Fruit fly (Drosophila melanogaster) whole organism, embryonic: ENCODE data around the gene CG3448.

Experiments used
- Atf-2 ChIP-seq: fragments of 200-800 bp; sonication (Bioruptor generic); optimal IDR thresholded peaks from 2 replicates; lab custom pipeline; 2016; ENCODE audit warnings: missing biosample characterization, missing genetic modification characterization
- B-H1 ChIP-seq: fragments of 200-800 bp; sonication (Bioruptor generic); IDR thresholded peaks from 3 replicates; pipeline ENCODE4 v1.3.6; 2022; ENCODE audit warnings: missing biosample characterization, missing genetic modification characterization
- B-H2 ChIP-seq: fragments of 200-800 bp; sonication (Bioruptor generic); optimal IDR thresholded peaks from 2 replicates; lab custom pipeline; 2018; ENCODE audit warnings: missing biosample characterization, mild to moderate bottlenecking, missing genetic modification characterization
- BtbVII ChIP-seq: fragments of 200-800 bp; sonication (Bioruptor generic); optimal IDR thresholded peaks from 3 replicates; lab custom pipeline; 2017; ENCODE audit warnings: missing biosample characterization, mild to moderate bottlenecking, missing genetic modification characterization
- CG10267 ChIP-seq: fragments of 200-800 bp; sonication (Bioruptor generic); optimal IDR thresholded peaks from 2 replicates; lab custom pipeline; 2018; ENCODE audit warnings: missing biosample characterization, mild to moderate bottlenecking, missing genetic modification characterization, moderate library complexity
- CG10462 ChIP-seq: fragments of 200-800 bp; sonication (Bioruptor generic); optimal IDR thresholded peaks from 2 replicates; lab custom pipeline; 2016; ENCODE audit warnings: missing biosample characterization, missing genetic modification characterization
- CG11696 ChIP-seq: fragments of 200-800 bp; sonication (Bioruptor generic); IDR thresholded peaks from 2 replicates; pipeline ENCODE4 v1.3.6; 2022; ENCODE audit warnings: missing biosample characterization, missing genetic modification characterization
- CG12659 ChIP-seq: fragments of 200-800 bp; sonication (Bioruptor generic); optimal IDR thresholded peaks from 3 replicates; lab custom pipeline; 2017; ENCODE audit warnings: mild to moderate bottlenecking, missing biosample characterization, missing genetic modification reagents, missing genetic modification characterization
- CG13775 ChIP-seq: fragments of 200-800 bp; sonication (Bioruptor generic); optimal IDR thresholded peaks from 3 replicates; lab custom pipeline; 2017; ENCODE audit warnings: missing biosample characterization, mild to moderate bottlenecking, missing genetic modification characterization
- CG15011 ChIP-seq: fragments of 200-800 bp; sonication (Bioruptor generic); optimal IDR thresholded peaks from 3 replicates; lab custom pipeline; 2018; ENCODE audit warnings: missing biosample characterization, mild to moderate bottlenecking, missing genetic modification characterization
- CG15479 ChIP-seq: fragments of 200-800 bp; sonication (Bioruptor generic); optimal IDR thresholded peaks from 3 replicates; lab custom pipeline; 2019; ENCODE audit warnings: missing biosample characterization, mild to moderate bottlenecking, missing genetic modification characterization, moderate library complexity
- CG15601 ChIP-seq: fragments of 200-800 bp; sonication (Bioruptor generic); optimal IDR thresholded peaks from 3 replicates; lab custom pipeline; 2019; ENCODE audit warnings: missing biosample characterization, mild to moderate bottlenecking, missing genetic modification characterization, moderate library complexity
- CG17361 ChIP-seq: fragments of 200-800 bp; sonication (Bioruptor generic); IDR thresholded peaks from 3 replicates; pipeline ENCODE4 v1.3.6; 2022; ENCODE audit warnings: missing biosample characterization, missing genetic modification characterization
- CG17829 ChIP-seq: fragments of 200-800 bp; optimal IDR thresholded peaks from 2 replicates; lab custom pipeline; 2019; ENCODE audit warnings: missing biosample characterization, mild to moderate bottlenecking, missing genetic modification characterization, moderate library complexity
- CG2199 ChIP-seq: fragments of 200-800 bp; sonication (Bioruptor generic); IDR thresholded peaks from 3 replicates; pipeline ENCODE4 v1.3.6; 2022; ENCODE audit warnings: missing biosample characterization, missing genetic modification characterization
- CG42726 ChIP-seq: fragments of 200-800 bp; sonication (Bioruptor generic); IDR thresholded peaks from 2 replicates; pipeline ENCODE4 v1.3.6; 2022; ENCODE audit warnings: missing biosample characterization, missing genetic modification characterization; ENCODE audit not compliant: partially characterized antibody
- CG4404 ChIP-seq: fragments of 200-800 bp; sonication (Bioruptor generic); IDR thresholded peaks from 2 replicates; pipeline ENCODE4 v1.3.6; 2022; ENCODE audit warnings: missing biosample characterization, missing genetic modification characterization
- CG6254 ChIP-seq: fragments of 200-800 bp; sonication (Bioruptor generic); optimal IDR thresholded peaks from 3 replicates; lab custom pipeline; 2017; ENCODE audit warnings: mild to moderate bottlenecking, missing biosample characterization, missing genetic modification reagents, missing genetic modification characterization
- CG7271 ChIP-seq: fragments of 200-800 bp; sonication (Bioruptor generic); optimal IDR thresholded peaks from 2 replicates; lab custom pipeline; 2018; ENCODE audit warnings: missing biosample characterization, mild to moderate bottlenecking, missing genetic modification characterization, moderate library complexity
- CG9609 ChIP-seq: fragments of 200-800 bp; sonication (Bioruptor generic); optimal IDR thresholded peaks from 3 replicates; lab custom pipeline; 2016; ENCODE audit warnings: missing biosample characterization, missing genetic modification characterization
- Doc2 ChIP-seq: fragments of 200-800 bp; sonication (Bioruptor generic); IDR thresholded peaks from 2 replicates; pipeline ENCODE4 v1.3.6; 2022; ENCODE audit warnings: missing biosample characterization, missing genetic modification characterization
- Doc3 ChIP-seq: fragments of 200-800 bp; sonication (Bioruptor generic); IDR thresholded peaks from 3 replicates; pipeline ENCODE4 v1.3.6; 2022; ENCODE audit warnings: missing biosample characterization, missing genetic modification characterization; ENCODE audit not compliant: partially characterized antibody
- H15 ChIP-seq: fragments of 200-800 bp; sonication (Bioruptor generic); IDR thresholded peaks from 3 replicates; pipeline ENCODE4 v1.3.6; 2022; ENCODE audit warnings: missing biosample characterization, missing genetic modification characterization
- Kr ChIP-seq: fragments of 200-800 bp; sonication (Bioruptor generic); optimal IDR thresholded peaks from 2 replicates; lab custom pipeline; 2017; ENCODE audit warnings: missing biosample characterization, mild to moderate bottlenecking, missing genetic modification characterization
- Lim3 ChIP-seq: fragments of 200-800 bp; sonication (Bioruptor generic); IDR thresholded peaks from 2 replicates; pipeline ENCODE4 v1.3.6; 2022; ENCODE audit warnings: missing biosample characterization, missing genetic modification characterization
- Mad ChIP-seq: fragments of 200-800 bp; sonication (Bioruptor generic); optimal IDR thresholded peaks from 2 replicates; lab custom pipeline; 2016; ENCODE audit warnings: missing biosample characterization, missing genetic modification characterization
- Opbp ChIP-seq: fragments of 200-800 bp; sonication (Bioruptor generic); IDR thresholded peaks from 3 replicates; pipeline ENCODE4 v1.3.6; 2022; ENCODE audit warnings: missing biosample characterization, missing genetic modification characterization; ENCODE audit not compliant: partially characterized antibody
- Ptx1 ChIP-seq: fragments of 200-800 bp; sonication (Bioruptor generic); IDR thresholded peaks from 2 replicates; pipeline ENCODE4 v1.3.6; 2022; ENCODE audit warnings: missing biosample characterization, missing genetic modification characterization
- Spps ChIP-seq: fragments of 200-800 bp; sonication (Bioruptor generic); optimal IDR thresholded peaks from 2 replicates; lab custom pipeline; 2018; ENCODE audit warnings: missing biosample characterization, mild to moderate bottlenecking, missing genetic modification characterization
- ash1 ChIP-seq: fragments of 200-800 bp; sonication (Bioruptor generic); optimal IDR thresholded peaks from 2 replicates; lab custom pipeline; 2018; ENCODE audit warnings: missing biosample characterization, mild to moderate bottlenecking, missing genetic modification characterization
- bbx ChIP-seq: fragments of 200-800 bp; sonication (Bioruptor generic); IDR thresholded peaks from 2 replicates; pipeline ENCODE4 v1.3.6; 2022; ENCODE audit warnings: missing biosample characterization, missing genetic modification characterization; ENCODE audit not compliant: partially characterized antibody
- chinmo ChIP-seq: fragments of 200-800 bp; sonication (Bioruptor generic); IDR thresholded peaks from 4 replicates; pipeline ENCODE4 v1.3.6; 2022; ENCODE audit warnings: missing biosample characterization, missing genetic modification characterization; ENCODE audit not compliant: partially characterized antibody
- dimm ChIP-seq: fragments of 200-800 bp; sonication (Bioruptor generic); IDR thresholded peaks from 2 replicates; pipeline ENCODE4 v1.3.6; 2022; ENCODE audit warnings: missing biosample characterization, missing genetic modification characterization
- disco-r ChIP-seq: fragments of 200-800 bp; sonication (Bioruptor generic); optimal IDR thresholded peaks from 2 replicates; lab custom pipeline; 2016; ENCODE audit warnings: missing biosample characterization, missing genetic modification characterization
- dysf ChIP-seq: fragments of 200-800 bp; sonication (Bioruptor generic); IDR thresholded peaks from 3 replicates; pipeline ENCODE4 v1.3.6; 2022; ENCODE audit warnings: missing biosample characterization, missing genetic modification characterization
- gfzf ChIP-seq: fragments of 200-800 bp; sonication (Bioruptor generic); optimal IDR thresholded peaks from 2 replicates; lab custom pipeline; 2016; ENCODE audit warnings: missing biosample characterization, mild to moderate bottlenecking, missing genetic modification characterization, moderate library complexity
- jumu ChIP-seq: fragments of 200-800 bp; sonication (Bioruptor generic); optimal IDR thresholded peaks from 3 replicates; lab custom pipeline; 2016; ENCODE audit warnings: missing biosample characterization, missing genetic modification characterization
- lilli ChIP-seq: fragments of 200-800 bp; sonication (Bioruptor generic); optimal IDR thresholded peaks from 3 replicates; lab custom pipeline; 2016; ENCODE audit warnings: missing biosample characterization, missing genetic modification characterization
- mirr ChIP-seq: fragments of 200-800 bp; sonication (Bioruptor generic); optimal IDR thresholded peaks from 3 replicates; lab custom pipeline; 2018; ENCODE audit warnings: missing biosample characterization, mild to moderate bottlenecking, missing genetic modification characterization
- pan ChIP-seq, 4 experiments: fragments of >200 bp in 3 of 4; fragments of 200-800 bp in 1 of 4; sonication (Bioruptor generic) in 1 of 4; optimal IDR thresholded peaks in 3 of 4; IDR thresholded peaks in 1 of 4; 2 replicates each; pipeline versions ENCODE4 v1.3.6 to Lab custom; 2017 to 2022; ENCODE audit warnings: missing biosample characterization in 2 of 4, missing genetic modification characterization in 2 of 4, mixed read lengths in 1 of 4
- peb ChIP-seq: fragments of 200-800 bp; sonication (Bioruptor generic); IDR thresholded peaks from 2 replicates; pipeline ENCODE4 v1.3.6; 2022; ENCODE audit warnings: missing biosample characterization, missing genetic modification characterization
- pho ChIP-seq: fragments of 200-800 bp; sonication (Bioruptor generic); optimal IDR thresholded peaks from 2 replicates; lab custom pipeline; 2016; ENCODE audit warnings: missing biosample characterization, missing genetic modification characterization
- pnt ChIP-seq: fragments of 200-800 bp; sonication (Bioruptor generic); optimal IDR thresholded peaks from 3 replicates; lab custom pipeline; 2016; ENCODE audit warnings: missing biosample characterization, missing genetic modification characterization
- ro ChIP-seq: fragments of 200-800 bp; sonication (Bioruptor generic); IDR thresholded peaks from 2 replicates; pipeline ENCODE4 v1.3.6; 2022; ENCODE audit warnings: missing biosample characterization, missing genetic modification characterization
- slbo ChIP-seq: fragments of 200-800 bp; sonication (Bioruptor generic); IDR thresholded peaks from 2 replicates; pipeline ENCODE4 v1.3.6; 2022; ENCODE audit warnings: missing biosample characterization, missing genetic modification characterization
- slp2 ChIP-seq: fragments of 200-800 bp; sonication (Bioruptor generic); optimal IDR thresholded peaks from 2 replicates; lab custom pipeline; 2016; ENCODE audit warnings: missing biosample characterization, missing genetic modification characterization
- tgo ChIP-seq: fragments of 200-800 bp; sonication (Bioruptor generic); IDR thresholded peaks from 3 replicates; pipeline ENCODE4 v1.3.6; 2022; ENCODE audit warnings: missing biosample characterization, missing genetic modification characterization
- ttk ChIP-seq: fragments of 200-800 bp; sonication (Bioruptor generic); IDR thresholded peaks from 2 replicates; pipeline ENCODE4 v2.1.2; 2022; ENCODE audit warnings: missing biosample characterization, missing genetic modification characterization
- zf30C ChIP-seq: fragments of 200-800 bp; sonication (Bioruptor generic); optimal IDR thresholded peaks from 3 replicates; lab custom pipeline; 2018; ENCODE audit warnings: missing biosample characterization, mild to moderate bottlenecking, missing genetic modification characterization

CG3448 gene

DNA sequence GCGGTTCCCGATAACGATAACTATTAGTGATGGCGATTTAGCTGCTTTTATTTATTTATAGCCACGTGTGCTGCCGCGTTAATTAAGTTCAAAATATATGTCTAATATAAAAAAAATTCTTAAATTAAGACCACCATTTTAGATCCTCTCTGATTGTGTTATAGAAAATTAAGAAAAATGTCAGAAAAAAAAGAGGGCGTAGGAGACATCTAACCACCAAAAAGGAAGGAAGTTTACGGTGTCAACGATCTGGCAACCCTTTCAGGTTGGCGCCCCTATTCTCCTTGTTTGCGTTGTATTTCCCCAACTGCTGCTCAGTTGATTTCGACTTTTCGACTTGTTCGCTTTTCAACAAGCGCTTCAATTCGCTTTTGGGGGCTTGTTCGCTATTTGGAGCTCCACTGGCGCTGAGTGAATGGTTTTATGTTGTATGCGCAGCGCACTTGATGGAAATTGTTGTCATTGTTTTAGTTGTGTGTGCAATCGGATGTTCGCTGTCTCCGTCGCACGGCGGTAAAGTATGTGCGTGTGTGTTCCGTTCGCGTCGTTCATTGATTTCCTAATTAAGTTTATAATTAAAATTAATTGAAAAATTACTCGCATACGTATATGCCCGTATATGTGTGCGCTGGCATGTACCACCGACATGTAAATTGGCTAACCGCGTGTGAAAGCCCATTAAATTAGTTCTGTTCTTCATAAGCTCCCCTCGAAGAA, 9.6 kb upstream of the CG3448 start, which contains the start of the genes CG3434 and CG44838 (continued):
- TF ChIP-seq CG10267 (peak; percentile 82), pnt (GFP tag; lab: Kevin White, UChicago) (peak; percentile 53), CG2199 (peak; percentile 76), H15 (GFP tag; lab: Robert Waterston, UW) (peak; percentile 74; the same call in 2 of the 3 replicates), peb (GFP tag; lab: Robert Waterston, UW) (peak; percentile 42), CG10462 (peak; percentile 73), CG15601 (tag; lab: Kevin White, UChicago) (peak; percentile 98), slbo (GFP tag; lab: Robert Waterston, UW) (peak; percentile 81), zf30C (GFP tag; lab: Kevin White, UChicago) (no peak), chinmo (peak; percentile 77; the same call in 1 of the 4 replicates), ash1 (GFP tag; lab: Kevin White, UChicago) (no peak), CG12659 (peak; percentile 90), ttk (GFP tag; lab: Robert Waterston, UW) (peak; percentile 70), Atf-2 (peak; percentile 19), pho (GFP tag; lab: Kevin White, UChicago) (peak; percentile 82), Doc3 (no peak), B-H1 (GFP tag; lab: Robert Waterston, UW) (peak; percentile 69), Mad (peak; percentile 82), tgo (peak; percentile 64), CG17361 (GFP tag; lab: Robert Waterston, UW) (peak; percentile 86), Doc2 (GFP tag; lab: Robert Waterston, UW) (no peak), jumu (GFP tag; lab: Kevin White, UChicago) (peak; percentile 73), CG9609 (GFP tag; lab: Kevin White, UChicago) (peak; percentile 53), gfzf (GFP tag; lab: Kevin White, UChicago) (peak; percentile 16), CG15479 (peak; percentile 19), CG7271 (tag; lab: Kevin White, UChicago) (peak; percentile 23), slp2 (no peak), CG4404 (peak; percentile 75), dimm (GFP tag; lab: Robert Waterston, UW) (no peak), CG6254 (GFP tag; lab: Kevin White, UChicago) (peak; percentile 40), bbx (peak; percentile 25; the same call in 1 of the 2 replicates), BtbVII (GFP tag; lab: Kevin White, UChicago) (peak; percentile 81), mirr (peak; percentile 44), CG11696 (GFP tag; lab: Robert Waterston, UW) (peak; percentile 38), CG17829 (tag; lab: Kevin White, UChicago) (peak; percentile 83), CG15011 (GFP tag; lab: Kevin White, UChicago) (peak; percentile 54), lilli (GFP tag; lab: Kevin White, UChicago) (peak; percentile 90), ro (no peak), Lim3 (GFP tag; lab: Robert Waterston, UW) (no peak), Spps (tag; lab: Kevin White, UChicago) (peak; percentile 64), Kr (no peak), CG13775 (GFP tag; lab: Kevin White, UChicago) (peak; percentile 89), Opbp (GFP tag; lab: Robert Waterston, UW) (no peak; the same call in 2 of the 3 replicates), pan (optimal IDR thresholded peaks at IDR 0.05; lab: Kevin White, UChicago) (no peak), pan (GFP tag; optimal IDR thresholded peaks at IDR 0.05 in 1 of 2, IDR thresholded peaks at IDR 0.05 in 1 of 2) (peak in 1 of 2 experiments; percentile 66), disco-r (GFP tag; lab: Kevin White, UChicago) (no peak), Ptx1 (GFP tag; lab: Robert Waterston, UW) (peak; percentile 80), dysf (GFP tag; lab: Robert Waterston, UW) (peak; percentile 76), CG42726 (no peak), B-H2 (GFP tag; lab: Kevin White, UChicago) (peak; percentile 79)
